Worm (Caenorhabditis elegans) whole organism, late embryonic: ENCODE results near the gene srh-201.

Source experiments
- C08G9.2 ChIP-seq: sonication (generic microtip); optimal IDR thresholded peaks from 2 replicates; lab custom pipeline; 2016; ENCODE audit warnings: mild to moderate bottlenecking, missing genetic modification characterization, moderate library complexity, missing compliant biosample characterization
- F13H6.1 ChIP-seq: sonication (generic microtip); optimal IDR thresholded peaks from 2 replicates; lab custom pipeline; 2016; ENCODE audit warnings: missing genetic modification characterization, missing compliant biosample characterization
- K02D7.2 ChIP-seq: sonication (generic microtip); optimal IDR thresholded peaks from 2 replicates; lab custom pipeline; 2017; ENCODE audit warnings: mild to moderate bottlenecking, missing genetic modification characterization, missing compliant biosample characterization
- K09A11.1 ChIP-seq: sonication (generic microtip); optimal IDR thresholded peaks from 2 replicates; lab custom pipeline; 2017; ENCODE audit warnings: antibody characterized with exemption, mild to moderate bottlenecking, missing genetic modification characterization, missing compliant biosample characterization; ENCODE audit not compliant: insufficient read depth
- Y22D7AL.16 ChIP-seq: sonication (generic microtip); optimal IDR thresholded peaks from 2 replicates; lab custom pipeline; 2016; ENCODE audit warnings: missing genetic modification characterization, missing compliant biosample characterization
- ama-1 ChIP-seq: fragments of 150-350 bp; optimal IDR thresholded peaks from 2 replicates; lab custom pipeline; 2014
- ceh-19 ChIP-seq: fragments of 200-800 bp; sonication (Bioruptor generic); optimal IDR thresholded peaks from 2 replicates; lab custom pipeline; 2018; ENCODE audit warnings: mild to moderate bottlenecking, missing genetic modification characterization, missing compliant biosample characterization
- ceh-2 ChIP-seq: sonication (generic microtip); optimal IDR thresholded peaks from 2 replicates; lab custom pipeline; 2016; ENCODE audit warnings: missing genotype, missing genetic modification characterization, missing compliant biosample characterization
- ceh-24 ChIP-seq: sonication (generic microtip); optimal IDR thresholded peaks from 2 replicates; lab custom pipeline; 2016; ENCODE audit warnings: mild to moderate bottlenecking, missing genetic modification characterization, missing compliant biosample characterization
- ceh-45 ChIP-seq: fragments of 200-800 bp; sonication (Bioruptor generic); IDR thresholded peaks from 2 replicates; pipeline ENCODE4 v1.3.6; 2022; ENCODE audit warnings: missing genetic modification reagents, missing genetic modification characterization, missing compliant biosample characterization
- ceh-48 ChIP-seq: sonication (generic microtip); optimal IDR thresholded peaks from 2 replicates; lab custom pipeline; 2016; ENCODE audit warnings: missing genetic modification characterization, inconsistent platforms, missing compliant biosample characterization
- che-1 ChIP-seq: sonication (generic microtip); optimal IDR thresholded peaks from 2 replicates; lab custom pipeline; 2016; ENCODE audit warnings: mild to moderate bottlenecking, missing genetic modification characterization, missing compliant biosample characterization
- dve-1 ChIP-seq: sonication (generic microtip); optimal IDR thresholded peaks from 2 replicates; lab custom pipeline; 2017; ENCODE audit warnings: antibody characterized with exemption, mild to moderate bottlenecking, missing genetic modification characterization, missing compliant biosample characterization
- elt-4 ChIP-seq: sonication (generic microtip); optimal IDR thresholded peaks from 2 replicates; lab custom pipeline; 2016; ENCODE audit warnings: missing genetic modification characterization, missing compliant biosample characterization
- ets-4 ChIP-seq: sonication (generic microtip); optimal IDR thresholded peaks from 2 replicates; lab custom pipeline; 2016; ENCODE audit warnings: missing genetic modification characterization, missing compliant biosample characterization
- fax-1 ChIP-seq: sonication (generic microtip); optimal IDR thresholded peaks from 2 replicates; lab custom pipeline; 2016; ENCODE audit warnings: missing genotype, missing genetic modification characterization, missing compliant biosample characterization
- fkh-10 ChIP-seq: fragments of 150-350 bp; optimal IDR thresholded peaks from 2 replicates; lab custom pipeline; 2014; ENCODE audit warnings: missing biosample characterization, missing genetic modification reagents, missing genetic modification characterization
- fkh-6 ChIP-seq: sonication (generic microtip); optimal IDR thresholded peaks from 2 replicates; lab custom pipeline; 2016; ENCODE audit warnings: missing genetic modification characterization, missing compliant biosample characterization
- gmeb-2 ChIP-seq: sonication (generic microtip); optimal IDR thresholded peaks from 2 replicates; lab custom pipeline; 2016; ENCODE audit warnings: missing genetic modification characterization, inconsistent platforms, missing compliant biosample characterization
- hlh-15 ChIP-seq: sonication (generic microtip); optimal IDR thresholded peaks from 2 replicates; lab custom pipeline; 2016; ENCODE audit warnings: missing genetic modification characterization, missing compliant biosample characterization
- hlh-30 ChIP-seq: sonication (generic microtip); optimal IDR thresholded peaks from 2 replicates; lab custom pipeline; 2017; ENCODE audit warnings: antibody characterized with exemption, missing genetic modification characterization, missing compliant biosample characterization; ENCODE audit not compliant: insufficient read depth
- hlh-6 ChIP-seq: sonication (generic microtip); optimal IDR thresholded peaks from 2 replicates; lab custom pipeline; 2016; ENCODE audit warnings: missing genotype, missing genetic modification characterization, missing compliant biosample characterization
- hlh-8 ChIP-seq: sonication (generic microtip); optimal IDR thresholded peaks from 2 replicates; lab custom pipeline; 2016; ENCODE audit warnings: missing genotype, missing genetic modification characterization, missing compliant biosample characterization
- lim-6 ChIP-seq: sonication (generic microtip); optimal IDR thresholded peaks from 2 replicates; lab custom pipeline; 2016; ENCODE audit warnings: missing genetic modification characterization, missing compliant biosample characterization
- lin-11 ChIP-seq: fragments of 200-800 bp; sonication (Bioruptor generic); optimal IDR thresholded peaks from 2 replicates; lab custom pipeline; 2018; ENCODE audit warnings: mild to moderate bottlenecking, missing genetic modification characterization, missing compliant biosample characterization
- nfya-1 ChIP-seq: sonication (generic microtip); optimal IDR thresholded peaks from 2 replicates; lab custom pipeline; 2017; ENCODE audit warnings: missing genetic modification characterization, mild to moderate bottlenecking, missing compliant biosample characterization, antibody characterized with exemption, moderate library complexity
- npax-4 ChIP-seq: sonication (generic microtip); optimal IDR thresholded peaks from 2 replicates; lab custom pipeline; 2016; ENCODE audit warnings: missing genetic modification characterization, missing compliant biosample characterization
- pha-4 ChIP-seq: fragments of 150-350 bp; optimal IDR thresholded peaks from 2 replicates; lab custom pipeline; 2018; ENCODE audit warnings: missing biosample characterization, missing genetic modification reagents, missing genetic modification characterization
- pqm-1 ChIP-seq: sonication (generic microtip); optimal IDR thresholded peaks from 2 replicates; lab custom pipeline; 2016; ENCODE audit warnings: missing genetic modification characterization, missing compliant biosample characterization
- sox-2 ChIP-seq: fragments of 200-800 bp; sonication (Bioruptor generic); IDR thresholded peaks from 2 replicates; pipeline ENCODE4 v1.3.6; 2022; ENCODE audit warnings: missing genetic modification reagents, missing genetic modification characterization, missing compliant biosample characterization
- sox-4 ChIP-seq: sonication (generic microtip); optimal IDR thresholded peaks from 2 replicates; lab custom pipeline; 2017; ENCODE audit warnings: mild to moderate bottlenecking, missing genetic modification characterization, inconsistent platforms, missing compliant biosample characterization
- tbx-2 ChIP-seq: sonication (generic microtip); optimal IDR thresholded peaks from 2 replicates; lab custom pipeline; 2016; ENCODE audit warnings: missing genetic modification characterization, missing compliant biosample characterization
- tbx-7 ChIP-seq: sonication (generic microtip); optimal IDR thresholded peaks from 2 replicates; lab custom pipeline; 2016; ENCODE audit warnings: missing genotype, missing genetic modification characterization, missing compliant biosample characterization
- unc-3 ChIP-seq, 2 experiments: fragments of 200-800 bp in 1 of 2; sonication (Bioruptor generic) in 1 of 2; sonication (generic microtip) in 1 of 2; conservative IDR thresholded peaks in 1 of 2; optimal IDR thresholded peaks in 1 of 2; 2 replicates each; pipeline versions ENCODE4 v1.3.6 to Lab custom; 2016 to 2022; ENCODE audit warnings: missing compliant biosample characterization in 2 of 2, missing genetic modification characterization in 2 of 2, missing genetic modification reagents in 1 of 2
- unc-55 ChIP-seq: sonication (generic microtip); optimal IDR thresholded peaks from 2 replicates; lab custom pipeline; 2017; ENCODE audit warnings: missing biosample characterization, missing genetic modification reagents, missing genetic modification characterization
- unc-86 ChIP-seq: sonication (generic microtip); optimal IDR thresholded peaks from 2 replicates; lab custom pipeline; 2016; ENCODE audit warnings: missing genetic modification characterization, missing compliant biosample characterization

srh-201 gene

ce11 chrV:9018871-9019270 is 5.2 kb upstream of the srh-201 start:
- TF ChIP-seq fax-1 (tag; lab: Kevin White, UChicago) (no peak), unc-55 (GFP tag; lab: Kevin White, UChicago) (no peak), unc-3 (GFP tag; conservative IDR thresholded peaks at IDR 0.05; lab: Robert Waterston, UW) (no peak), unc-3 (tag; optimal IDR thresholded peaks at IDR 0.05; lab: Kevin White, UChicago) (no peak), Y22D7AL.16 (tag; lab: Kevin White, UChicago) (no peak), sox-2 (GFP tag; lab: Robert Waterston, UW) (no peak), fkh-6 (no peak), ceh-48 (tag; lab: Kevin White, UChicago) (no peak), unc-86 (no peak), ceh-19 (GFP tag; lab: Kevin White, UChicago) (no peak), npax-4 (tag; lab: Kevin White, UChicago) (no peak), ceh-45 (GFP tag; lab: Robert Waterston, UW) (no peak), K02D7.2 (tag; lab: Kevin White, UChicago) (no peak), elt-4 (tag; lab: Kevin White, UChicago) (no peak), ceh-24 (tag; lab: Kevin White, UChicago) (no peak), fkh-10 (GFP tag; lab: Kevin White, UChicago) (no peak), ceh-2 (tag; lab: Kevin White, UChicago) (no peak), pha-4 (no peak)

ce11 chrV:9016479-9016878 is 2.8 kb upstream of the srh-201 start, which contains the start of gene oac-40:
Gene oac-40 (plus strand): TSS chrV:9016779.
- TF ChIP-seq pqm-1 (tag; lab: Kevin White, UChicago) (no peak), ets-4 (tag; lab: Kevin White, UChicago) (no peak), hlh-30 (tag; lab: Kevin White, UChicago) (no peak), ceh-19 (GFP tag; lab: Kevin White, UChicago) (no peak)
- TF ChIP-seq, all 69 proteins: peak for 0

- TF ChIP-seq gmeb-2 (tag; lab: Kevin White, UChicago) = no peak
- TF ChIP-seq dve-1 (tag; lab: Kevin White, UChicago) = no peak
- TF ChIP-seq fkh-6 = no peak
- no peak for TF ChIP-seq nfya-1
- no peak for TF ChIP-seq elt-4 (tag; lab: Kevin White, UChicago)
- no peak for TF ChIP-seq ceh-24 (tag; lab: Kevin White, UChicago)
- TF ChIP-seq hlh-8 = no peak
These were observed 1.9 kb upstream of the srh-201 start, which contains the start of gene srt-18 for ce11 chrV:9015540-9015939. Gene srt-18 (minus strand): TSS chrV:9015640.

- TF ChIP-seq ama-1 (lab: Kevin White, UChicago) (no peak), F13H6.1 (no peak), tbx-7 (no peak), hlh-15 (tag; lab: Kevin White, UChicago) (no peak), che-1 (tag; lab: Kevin White, UChicago) (no peak), tbx-2 (tag; lab: Kevin White, UChicago) (no peak), lin-11 (tag; lab: Kevin White, UChicago) (no peak), gmeb-2 (tag; lab: Kevin White, UChicago) (no peak), lim-6 (tag; lab: Kevin White, UChicago) (no peak), sox-4 (tag; lab: Kevin White, UChicago) (no peak), unc-86 (no peak), C08G9.2 (tag; lab: Kevin White, UChicago) (no peak), ceh-45 (GFP tag; lab: Robert Waterston, UW) (no peak), K09A11.1 (tag; lab: Kevin White, UChicago) (no peak), hlh-6 (tag; lab: Kevin White, UChicago) (no peak)
These were observed 4.5 kb downstream of the srh-201 start, which contains the start of gene srx-2 for ce11 chrV:9009175-9009574. Gene srx-2 (plus strand): TSS chrV:9009475.
